Fruit fly (Drosophila melanogaster): Measurements from ENCODE around the gene CG16890.
A peak's percentile ranks its signal among the peaks of the same experiment; 100 is the strongest.

- TF ChIP-seq D (optimal IDR thresholded peaks at IDR 0.05), result no peak
- peak; percentile 1 for TF ChIP-seq D (GFP tag; optimal IDR thresholded peaks at IDR 0.05)
- TF ChIP-seq CG34422 (GFP tag; IDR thresholded peaks at IDR 0.05), result no peak
- peak; percentile 43 for TF ChIP-seq Dad (GFP tag; optimal IDR thresholded peaks at IDR 0.05)
- no peak for TF ChIP-seq CG4404 (GFP tag; IDR thresholded peaks at IDR 0.05)
- peak; percentile 6 for TF ChIP-seq CG7786 (GFP tag; optimal IDR thresholded peaks at IDR 0.05)
Measured at dm6 chr2L:13778648-13779047, 5.5 kb downstream of the CG16890 start.
